Worm (Caenorhabditis elegans): Measurements from ENCODE around the gene acbp-5.
A peak's percentile ranks its signal among the peaks of the same experiment; 100 is the strongest.

The acbp-5 gene

DNA sequence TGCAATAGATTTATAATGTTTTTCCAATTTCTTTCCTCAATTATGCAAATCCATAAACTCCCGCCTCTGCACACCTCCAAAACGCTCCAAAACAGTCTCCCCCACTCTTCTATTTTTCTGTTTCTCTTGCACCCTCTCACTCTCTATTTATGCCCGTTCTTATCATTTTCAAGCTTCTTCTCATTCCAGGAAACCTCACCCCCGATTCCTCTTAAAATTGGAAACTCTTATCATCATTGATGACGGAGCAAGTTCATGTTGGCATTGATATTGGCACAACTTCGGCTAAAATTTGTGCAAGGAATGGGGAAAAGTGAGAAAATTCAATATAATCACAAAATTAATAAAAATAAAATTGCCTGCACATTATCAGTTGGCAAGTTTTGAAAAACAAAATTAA lies 33.7 kb downstream of the acbp-5 start, which contains the start of gene shpk-1 (continued):
- no peak for TF ChIP-seq zip-11 (GFP tag; IDR thresholded peaks at IDR 0.05)
- TF ChIP-seq zag-1 (tag; optimal IDR thresholded peaks at IDR 0.05), result no peak
- no peak for TF ChIP-seq nhr-111 (GFP tag; optimal IDR thresholded peaks at IDR 0.05)
- no peak for TF ChIP-seq dpl-1 (GFP tag; optimal IDR thresholded peaks at IDR 0.05)
- TF ChIP-seq dve-1 (tag; optimal IDR thresholded peaks at IDR 0.05; ENCODE audit: insufficient read depth), result peak; percentile 79
- no peak for TF ChIP-seq madf-5 (GFP tag; IDR thresholded peaks at IDR 0.05)
- TF ChIP-seq mep-1 (tag; optimal IDR thresholded peaks at IDR 0.05), result no peak
- TF ChIP-seq php-3 (GFP tag; IDR thresholded peaks at IDR 0.05), result peak; percentile 40; the same call in 1 of the 2 replicates
- no peak for TF ChIP-seq Y48G9A.11 (GFP tag; IDR thresholded peaks at IDR 0.05)
- TF ChIP-seq saeg-2 (GFP tag; IDR thresholded peaks at IDR 0.05), result no peak
- TF ChIP-seq F49E8.2 (tag; optimal IDR thresholded peaks at IDR 0.05; ENCODE audit: borderline replicate concordance), result no peak
- TF ChIP-seq mdt-29 (GFP tag; IDR thresholded peaks at IDR 0.05), result no peak
- no peak for TF ChIP-seq lin-39 (tag; optimal IDR thresholded peaks at IDR 0.05)
- TF ChIP-seq lsy-2 (tag; optimal IDR thresholded peaks at IDR 0.05), result no peak
- no peak for TF ChIP-seq ceh-62 (tag; optimal IDR thresholded peaks at IDR 0.05)
- TF ChIP-seq lin-1 (GFP tag; IDR thresholded peaks at IDR 0.05), result peak; percentile 37; the same call in 1 of the 2 replicates
- TF ChIP-seq hif-1 (tag; optimal IDR thresholded peaks at IDR 0.05), result no peak
- TF ChIP-seq nhr-237 (tag; optimal IDR thresholded peaks at IDR 0.05), result no peak
- no peak for TF ChIP-seq hlh-30 (tag; optimal IDR thresholded peaks at IDR 0.05; ENCODE audit: insufficient read depth)
- TF ChIP-seq T26A8.4 (GFP tag; IDR thresholded peaks at IDR 0.05), result 0 out of 2 replicates have a peak, but pooled peaks have one; percentile 41
- no peak for TF ChIP-seq rbr-2 (tag; optimal IDR thresholded peaks at IDR 0.05)
- TF ChIP-seq lin-13 (GFP tag; optimal IDR thresholded peaks at IDR 0.05), result no peak
- no peak for TF ChIP-seq gei-8 (GFP tag; optimal IDR thresholded peaks at IDR 0.05)
- no peak for TF ChIP-seq daf-19 (GFP tag; conservative IDR thresholded peaks at IDR 0.05)
- TF ChIP-seq snpc-4 (tag; optimal IDR thresholded peaks at IDR 0.05), result no peak
- no peak for TF ChIP-seq dmd-9 (GFP tag; IDR thresholded peaks at IDR 0.05)
- no peak for TF ChIP-seq attf-4 (tag; optimal IDR thresholded peaks at IDR 0.05)
- no peak for TF ChIP-seq F26F4.8 (GFP tag; conservative IDR thresholded peaks at IDR 0.05)
- TF ChIP-seq nhr-76 (tag; optimal IDR thresholded peaks at IDR 0.05), result no peak
- peak; percentile 13; the same call in 1 of the 2 replicates for TF ChIP-seq lin-38 (GFP tag; IDR thresholded peaks at IDR 0.05)
- TF ChIP-seq cey-2 (tag; optimal IDR thresholded peaks at IDR 0.05; ENCODE audit: borderline replicate concordance, insufficient read depth), result no peak
- no peak for TF ChIP-seq ceh-20 (GFP tag; IDR thresholded peaks at IDR 0.05)
- no peak for TF ChIP-seq lin-15B (tag; optimal IDR thresholded peaks at IDR 0.05)
- TF ChIP-seq lir-3 (tag; optimal IDR thresholded peaks at IDR 0.05), result no peak
- no peak for TF ChIP-seq fos-1 (tag; optimal IDR thresholded peaks at IDR 0.05)
- no peak for TF ChIP-seq nhr-10 (tag; optimal IDR thresholded peaks at IDR 0.05)
- no peak for TF ChIP-seq unc-39 (tag; optimal IDR thresholded peaks at IDR 0.05)
- no peak for TF ChIP-seq daf-8 (GFP tag; IDR thresholded peaks at IDR 0.05)
- TF ChIP-seq nhr-102 (tag; optimal IDR thresholded peaks at IDR 0.05), result peak; percentile 73
- no peak for TF ChIP-seq aly-2 (tag; optimal IDR thresholded peaks at IDR 0.05)
- no peak for TF ChIP-seq F37D6.2 (tag; optimal IDR thresholded peaks at IDR 0.05)
- TF ChIP-seq Y5F2A.4 (GFP tag; optimal IDR thresholded peaks at IDR 0.05), result no peak
- TF ChIP-seq mxl-3 (GFP tag; optimal IDR thresholded peaks at IDR 0.05), result no peak
- TF ChIP-seq nhr-28 (tag; optimal IDR thresholded peaks at IDR 0.05), result peak; percentile 86
- TF ChIP-seq madf-9 (GFP tag; conservative IDR thresholded peaks at IDR 0.05), result no peak
- no peak for TF ChIP-seq F44E2.7 (GFP tag; IDR thresholded peaks at IDR 0.05)
- TF ChIP-seq unc-62 (GFP tag; optimal IDR thresholded peaks at IDR 0.05 in 1 of 2), result no peak
- TF ChIP-seq unc-62 (tag; optimal IDR thresholded peaks at IDR 0.05), result no peak
- TF ChIP-seq aha-1 (tag), result no peak
